Fruit fly (Drosophila melanogaster): Measurements from ENCODE around the gene Adk1.
A peak's percentile ranks its signal among the peaks of the same experiment; 100 is the strongest.

Adk1 gene

DNA sequence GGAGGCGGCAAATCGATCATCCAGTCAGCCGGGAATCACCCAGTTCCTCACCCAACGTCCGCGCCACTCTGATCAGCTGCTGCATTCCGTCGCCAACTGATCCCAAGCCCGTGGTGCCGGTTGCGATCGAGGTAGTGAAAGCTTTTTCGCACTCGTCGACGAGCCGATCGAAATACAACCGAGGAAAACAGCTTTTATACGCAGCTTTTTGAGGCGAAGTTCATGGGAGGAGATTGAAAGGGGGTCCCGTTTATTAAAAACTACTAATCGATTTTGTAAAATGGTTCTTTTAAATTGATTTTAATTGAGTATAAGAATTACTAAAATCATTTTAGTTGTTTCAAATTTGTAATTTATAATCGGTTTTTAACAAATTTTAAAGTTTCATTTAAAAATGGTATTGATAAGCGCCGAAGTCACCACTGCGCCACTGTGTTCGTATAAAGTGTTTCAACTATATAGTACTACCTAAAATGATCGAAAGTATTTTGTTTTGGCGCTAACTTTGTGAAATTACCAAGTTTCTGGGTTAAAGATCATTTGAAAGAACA is 23.7 kb downstream of the Adk1 start, which contains the start of gene CG4860 (continued):
- TF ChIP-seq achi (GFP tag; optimal IDR thresholded peaks at IDR 0.05) (peak; percentile 89), CG9139 (GFP tag; optimal IDR thresholded peaks at IDR 0.05) (no peak), CG6808 (GFP tag; optimal IDR thresholded peaks at IDR 0.05) (peak; percentile 70), Gug (GFP tag; IDR thresholded peaks at IDR 0.05) (peak; percentile 82), CG4318 (GFP tag; optimal IDR thresholded peaks at IDR 0.05) (peak; percentile 63), CG6163 (GFP tag; IDR thresholded peaks at IDR 0.05) (peak; percentile 92), CG10669 (GFP tag; optimal IDR thresholded peaks at IDR 0.05) (peak; percentile 79), fkh (GFP tag; optimal IDR thresholded peaks at IDR 0.05) (no peak), cyc (GFP tag; optimal IDR thresholded peaks at IDR 0.05) (peak; percentile 85), lz (GFP tag; optimal IDR thresholded peaks at IDR 0.05) (peak; percentile 92), CG7368 (GFP tag; optimal IDR thresholded peaks at IDR 0.05) (peak; percentile 87), acj6 (GFP tag; optimal IDR thresholded peaks at IDR 0.05) (peak; percentile 40), Blimp-1 (GFP tag; optimal IDR thresholded peaks at IDR 0.05) (peak; percentile 51), salr (GFP tag; optimal IDR thresholded peaks at IDR 0.05) (peak; percentile 38 to 82), Hr38 (GFP tag; optimal IDR thresholded peaks at IDR 0.05) (peak; percentile 36), Ets96B (tag; optimal IDR thresholded peaks at IDR 0.05) (peak; percentile 78), CG3032 (tag; optimal IDR thresholded peaks at IDR 0.05) (peak; percentile 82), CG8319 (GFP tag; optimal IDR thresholded peaks at IDR 0.05) (peak; percentile 75), fd59A (GFP tag; optimal IDR thresholded peaks at IDR 0.05) (peak; percentile 63), CG16779 (tag; optimal IDR thresholded peaks at IDR 0.05) (peak; percentile 61), CG31627 (GFP tag; optimal IDR thresholded peaks at IDR 0.05) (peak; percentile 89), spab (GFP tag; optimal IDR thresholded peaks at IDR 0.05) (no peak), dac (GFP tag; optimal IDR thresholded peaks at IDR 0.05) (peak; percentile 67), CG15336 (GFP tag; IDR thresholded peaks at IDR 0.05) (peak; percentile 91), Sox15 (GFP tag; optimal IDR thresholded peaks at IDR 0.05) (peak; percentile 59), topi (GFP tag; optimal IDR thresholded peaks at IDR 0.05) (peak; percentile 87), CG6276 (GFP tag; optimal IDR thresholded peaks at IDR 0.05) (peak; percentile 84), svp (GFP tag) (peak; percentile 93), net (GFP tag; optimal IDR thresholded peaks at IDR 0.05) (peak; percentile 90), esn (GFP tag; optimal IDR thresholded peaks at IDR 0.05) (peak; percentile 94), fd85E (GFP tag; optimal IDR thresholded peaks at IDR 0.05) (peak; percentile 34), Hr39 (GFP tag; optimal IDR thresholded peaks at IDR 0.05) (peak; percentile 86), Eip78C (GFP tag) (peak; percentile 97), CG8632 (GFP tag; optimal IDR thresholded peaks at IDR 0.05) (peak; percentile 78), CG1621 (tag; optimal IDR thresholded peaks at IDR 0.05) (peak; percentile 69), Eip75B (GFP tag; optimal IDR thresholded peaks at IDR 0.05) (peak; percentile 91), Smox (GFP tag; optimal IDR thresholded peaks at IDR 0.05) (peak; percentile 87), vri (GFP tag; optimal IDR thresholded peaks at IDR 0.05) (peak; percentile 78)

DNA sequence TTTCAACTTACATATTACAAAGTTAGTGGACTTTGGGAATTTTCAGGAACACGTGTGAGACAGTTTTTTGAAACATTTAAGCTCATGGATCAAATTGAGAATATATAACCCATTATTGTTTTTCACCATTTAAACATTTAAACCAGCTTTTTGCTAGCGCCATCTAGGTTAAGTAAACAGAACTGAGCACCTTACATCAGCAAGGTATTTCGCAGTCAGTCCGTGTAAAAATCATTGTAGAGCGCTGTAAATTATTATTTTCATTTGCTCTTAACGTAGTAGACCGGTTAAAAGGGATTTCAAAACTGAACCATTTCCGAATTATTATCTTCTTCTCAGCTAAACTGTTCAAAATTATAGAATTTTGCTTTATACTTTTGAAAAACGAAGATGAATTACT is 24.4 kb downstream of the Adk1 start, which contains the start of gene Rsbp15:
Gene Rsbp15, plus strand, starts transcription at position 295 of the 400 bp plus-strand sequence.
- TF ChIP-seq acj6 (GFP tag; optimal IDR thresholded peaks at IDR 0.05) = no peak
- TF ChIP-seq CG6276 (GFP tag; optimal IDR thresholded peaks at IDR 0.05) = no peak
- no peak for TF ChIP-seq Hr4 (GFP tag; optimal IDR thresholded peaks at IDR 0.05)
- TF ChIP-seq Gug (GFP tag; IDR thresholded peaks at IDR 0.05) = no peak
- no peak for TF ChIP-seq Sox102F (GFP tag; optimal IDR thresholded peaks at IDR 0.05)
- TF ChIP-seq Eip78C (GFP tag) = no peak
- TF ChIP-seq CG6808 (GFP tag; optimal IDR thresholded peaks at IDR 0.05) = no peak

All from whole organism, prepupa.